Fruit fly (Drosophila melanogaster) whole organism, embryonic: ENCODE results near the gene CG14718.
A peak's percentile ranks its signal among the peaks of the same experiment; 100 is the strongest.

Source experiments
- CG10366 ChIP-seq: fragments of 200-800 bp; sonication (Bioruptor generic); IDR thresholded peaks from 2 replicates; pipeline ENCODE4 v1.3.6; 2022; ENCODE audit warnings: missing biosample characterization, missing genetic modification characterization
- CG10565 ChIP-seq: fragments of 200-800 bp; sonication (Bioruptor generic); optimal IDR thresholded peaks from 3 replicates; lab custom pipeline; 2016; ENCODE audit warnings: missing biosample characterization, mild to moderate bottlenecking, missing genetic modification characterization
- CG10959 ChIP-seq: fragments of 200-800 bp; sonication (Bioruptor generic); IDR thresholded peaks from 2 replicates; pipeline ENCODE4 v1.3.6; 2022; ENCODE audit warnings: missing biosample characterization, missing genetic modification characterization
- CG11093 ChIP-seq: fragments of 200-800 bp; sonication (Bioruptor generic); IDR thresholded peaks from 3 replicates; pipeline ENCODE4 v1.3.6; 2022; ENCODE audit warnings: missing biosample characterization, missing genetic modification characterization
- CG11696 ChIP-seq: fragments of 200-800 bp; sonication (Bioruptor generic); IDR thresholded peaks from 2 replicates; pipeline ENCODE4 v1.3.6; 2022; ENCODE audit warnings: missing biosample characterization, missing genetic modification characterization
- CG12071 ChIP-seq: fragments of 200-800 bp; sonication (Bioruptor generic); optimal IDR thresholded peaks from 3 replicates; lab custom pipeline; 2018; ENCODE audit warnings: missing biosample characterization, mild to moderate bottlenecking, missing genetic modification characterization
- CG1233 ChIP-seq: fragments of 200-800 bp; sonication (Bioruptor generic); optimal IDR thresholded peaks from 4 replicates; lab custom pipeline; 2018; ENCODE audit warnings: missing biosample characterization, mild to moderate bottlenecking, missing genetic modification characterization
- CG15696 ChIP-seq: fragments of 200-800 bp; sonication (Bioruptor generic); optimal IDR thresholded peaks from 2 replicates; lab custom pipeline; 2019; ENCODE audit warnings: missing biosample characterization, mild to moderate bottlenecking, missing genetic modification characterization, moderate library complexity
- CG16779 ChIP-seq: fragments of 200-800 bp; sonication (Bioruptor generic); IDR thresholded peaks from 2 replicates; pipeline ENCODE4 v1.3.6; 2022; ENCODE audit warnings: missing biosample characterization, missing genetic modification characterization
- CG2116 ChIP-seq: fragments of 200-800 bp; sonication (Bioruptor generic); optimal IDR thresholded peaks from 3 replicates; lab custom pipeline; 2018; ENCODE audit warnings: missing biosample characterization, mild to moderate bottlenecking, missing genetic modification characterization
- CG2120 ChIP-seq: fragments of 200-800 bp; sonication (Bioruptor generic); optimal IDR thresholded peaks from 3 replicates; lab custom pipeline; 2016; ENCODE audit warnings: missing biosample characterization, missing genetic modification characterization
- CG30020 ChIP-seq: fragments of 200-800 bp; optimal IDR thresholded peaks from 2 replicates; lab custom pipeline; 2019; ENCODE audit warnings: missing biosample characterization, mild to moderate bottlenecking, missing genetic modification characterization, moderate library complexity
- CG31388 ChIP-seq: fragments of 200-800 bp; sonication (Bioruptor generic); optimal IDR thresholded peaks from 2 replicates; lab custom pipeline; 2016; ENCODE audit warnings: missing biosample characterization, missing genetic modification characterization
- CG3163 ChIP-seq: fragments of 200-800 bp; sonication (Bioruptor generic); optimal IDR thresholded peaks from 3 replicates; lab custom pipeline; 2016; ENCODE audit warnings: missing biosample characterization, missing genetic modification characterization
- CG34376 ChIP-seq: fragments of 200-800 bp; sonication (Bioruptor generic); optimal IDR thresholded peaks from 2 replicates; lab custom pipeline; 2018; ENCODE audit warnings: missing biosample characterization, mild to moderate bottlenecking, missing genetic modification characterization
- CG43689 ChIP-seq: fragments of 200-800 bp; sonication (Bioruptor generic); IDR thresholded peaks from 2 replicates; pipeline ENCODE4 v1.3.6; 2022; ENCODE audit warnings: missing biosample characterization, missing genetic modification characterization
- CG4854 ChIP-seq: fragments of 200-800 bp; sonication (Bioruptor generic); optimal IDR thresholded peaks from 2 replicates; lab custom pipeline; 2016; ENCODE audit warnings: missing biosample characterization, missing genetic modification characterization, inconsistent platforms
- CG6765 ChIP-seq: fragments of 200-800 bp; sonication (Bioruptor generic); optimal IDR thresholded peaks from 3 replicates; lab custom pipeline; 2017; ENCODE audit warnings: missing biosample characterization, mild to moderate bottlenecking, missing genetic modification characterization
- CG7556 ChIP-seq: fragments of 200-800 bp; sonication (Bioruptor generic); optimal IDR thresholded peaks from 2 replicates; lab custom pipeline; 2017; ENCODE audit warnings: missing biosample characterization, mild to moderate bottlenecking, missing genetic modification characterization
- CG7987 ChIP-seq: fragments of 200-800 bp; sonication (Bioruptor generic); optimal IDR thresholded peaks from 2 replicates; lab custom pipeline; 2018; ENCODE audit warnings: missing biosample characterization, mild to moderate bottlenecking, missing genetic modification characterization, moderate library complexity
- CG8281 ChIP-seq: fragments of 200-800 bp; sonication (Bioruptor generic); optimal IDR thresholded peaks from 2 replicates; lab custom pipeline; 2018; ENCODE audit warnings: missing biosample characterization, mild to moderate bottlenecking, missing genetic modification characterization, moderate library complexity
- CG9215 ChIP-seq: fragments of 200-800 bp; sonication (Bioruptor generic); IDR thresholded peaks from 2 replicates; pipeline ENCODE4 v1.3.6; 2022; ENCODE audit warnings: missing biosample characterization, missing genetic modification characterization
- CG9437 ChIP-seq: fragments of 200-800 bp; sonication (Bioruptor generic); optimal IDR thresholded peaks from 2 replicates; lab custom pipeline; 2018; ENCODE audit warnings: missing biosample characterization, mild to moderate bottlenecking, missing genetic modification characterization
- CG9817 ChIP-seq: fragments of 200-800 bp; sonication (Bioruptor generic); optimal IDR thresholded peaks from 2 replicates; lab custom pipeline; 2018; ENCODE audit warnings: missing biosample characterization, mild to moderate bottlenecking, missing genetic modification characterization, moderate library complexity
- Hmr ChIP-seq: fragments of 200-800 bp; sonication (Bioruptor generic); optimal IDR thresholded peaks from 3 replicates; lab custom pipeline; 2017; ENCODE audit warnings: mild to moderate bottlenecking, missing biosample characterization, missing genetic modification reagents, missing genetic modification characterization
- Hsf ChIP-seq: fragments of 200-800 bp; sonication (Bioruptor generic); optimal IDR thresholded peaks from 3 replicates; lab custom pipeline; 2016; ENCODE audit warnings: missing biosample characterization, missing genetic modification characterization
- Lpt ChIP-seq: fragments of >200 bp; optimal IDR thresholded peaks from 2 replicates; lab custom pipeline; 2018; ENCODE audit warnings: missing biosample characterization, missing genetic modification characterization
- Meics ChIP-seq: fragments of 200-800 bp; sonication (Bioruptor generic); optimal IDR thresholded peaks from 2 replicates; lab custom pipeline; 2017; ENCODE audit warnings: missing biosample characterization, mild to moderate bottlenecking, missing genetic modification characterization
- Mes4 ChIP-seq: fragments of 200-800 bp; sonication (Bioruptor generic); optimal IDR thresholded peaks from 2 replicates; lab custom pipeline; 2016; ENCODE audit warnings: missing biosample characterization, missing genetic modification characterization
- Side ChIP-seq: fragments of 200-800 bp; sonication (Bioruptor generic); optimal IDR thresholded peaks from 2 replicates; lab custom pipeline; 2016; ENCODE audit warnings: missing biosample characterization, missing genetic modification characterization
- Usf ChIP-seq: fragments of 200-800 bp; sonication (Bioruptor generic); optimal IDR thresholded peaks from 2 replicates; lab custom pipeline; 2017; ENCODE audit warnings: missing genotype, missing biosample characterization, missing genetic modification characterization
- YL-1 ChIP-seq: fragments of 200-800 bp; sonication (Bioruptor generic); optimal IDR thresholded peaks from 3 replicates; lab custom pipeline; 2017; ENCODE audit warnings: missing biosample characterization, mild to moderate bottlenecking, missing genetic modification characterization
- abd-A ChIP-seq: fragments of 200-800 bp; sonication (Bioruptor generic); optimal IDR thresholded peaks from 3 replicates; lab custom pipeline; 2019; ENCODE audit warnings: missing biosample characterization, mild to moderate bottlenecking, missing genetic modification characterization, moderate library complexity
- bcd ChIP-seq: fragments of 200-800 bp; sonication (Bioruptor generic); optimal IDR thresholded peaks from 2 replicates; lab custom pipeline; 2017; ENCODE audit warnings: missing biosample characterization, mild to moderate bottlenecking, missing genetic modification characterization
- bsh ChIP-seq, 2 experiments: fragments of 200-800 bp; sonication (Bioruptor generic); optimal IDR thresholded peaks; 2 replicates each; lab custom pipeline; 2017 to 2018; ENCODE audit warnings: mild to moderate bottlenecking in 2 of 2, missing biosample characterization in 2 of 2, missing genetic modification characterization in 2 of 2, moderate library complexity in 1 of 2
- btn ChIP-seq: fragments of 200-800 bp; sonication (Bioruptor generic); optimal IDR thresholded peaks from 2 replicates; lab custom pipeline; 2016; ENCODE audit warnings: missing biosample characterization, missing genetic modification characterization
- chn ChIP-seq: fragments of 200-800 bp; sonication (Bioruptor generic); optimal IDR thresholded peaks from 2 replicates; lab custom pipeline; 2016; ENCODE audit warnings: missing biosample characterization, missing genetic modification characterization
- crol ChIP-seq: fragments of 200-800 bp; sonication (Bioruptor generic); IDR thresholded peaks from 2 replicates; pipeline ENCODE4 v1.3.6; 2022; ENCODE audit warnings: missing biosample characterization, missing genetic modification characterization
- da ChIP-seq: fragments of 200-800 bp; sonication (Bioruptor generic); optimal IDR thresholded peaks from 2 replicates; lab custom pipeline; 2016; ENCODE audit warnings: missing biosample characterization, missing genetic modification characterization
- dmrt11E ChIP-seq: fragments of 200-800 bp; sonication (Bioruptor generic); optimal IDR thresholded peaks from 3 replicates; lab custom pipeline; 2018; ENCODE audit warnings: missing biosample characterization, mild to moderate bottlenecking, missing genetic modification characterization, moderate library complexity
- dmrt99B ChIP-seq: fragments of 200-800 bp; sonication (Bioruptor generic); optimal IDR thresholded peaks from 2 replicates; lab custom pipeline; 2018; ENCODE audit warnings: missing biosample characterization, mild to moderate bottlenecking, missing genetic modification characterization, moderate library complexity
- ewg ChIP-seq: fragments of 200-800 bp; sonication (Bioruptor generic); optimal IDR thresholded peaks from 3 replicates; lab custom pipeline; 2017; ENCODE audit warnings: mild to moderate bottlenecking, missing biosample characterization, missing genetic modification reagents, missing genetic modification characterization
- fu2 ChIP-seq: fragments of 200-800 bp; sonication (Bioruptor generic); optimal IDR thresholded peaks from 2 replicates; lab custom pipeline; 2016; ENCODE audit warnings: missing biosample characterization, missing genetic modification characterization
- grau ChIP-seq: fragments of 200-800 bp; optimal IDR thresholded peaks from 3 replicates; lab custom pipeline; 2019; ENCODE audit warnings: missing biosample characterization, mild to moderate bottlenecking, missing genetic modification characterization, moderate library complexity
- grn ChIP-seq: fragments of 200-800 bp; sonication (Bioruptor generic); optimal IDR thresholded peaks from 3 replicates; lab custom pipeline; 2017; ENCODE audit warnings: missing biosample characterization, missing genetic modification characterization
- her ChIP-seq: fragments of 200-800 bp; sonication (Bioruptor generic); optimal IDR thresholded peaks from 2 replicates; lab custom pipeline; 2016; ENCODE audit warnings: missing biosample characterization, missing genetic modification characterization
- kay ChIP-seq: fragments of 200-800 bp; sonication (Bioruptor generic); optimal IDR thresholded peaks from 2 replicates; lab custom pipeline; 2016; ENCODE audit warnings: missing biosample characterization, missing genetic modification characterization
- mam ChIP-seq: fragments of 200-800 bp; sonication (Bioruptor generic); optimal IDR thresholded peaks from 3 replicates; lab custom pipeline; 2016; ENCODE audit warnings: missing biosample characterization, missing genetic modification characterization
- nerfin-1 ChIP-seq: fragments of 200-800 bp; sonication (Bioruptor generic); optimal IDR thresholded peaks from 3 replicates; lab custom pipeline; 2019; ENCODE audit warnings: missing biosample characterization, mild to moderate bottlenecking, missing genetic modification characterization, moderate library complexity
- sd ChIP-seq: fragments of 200-800 bp; sonication (Bioruptor generic); optimal IDR thresholded peaks from 3 replicates; lab custom pipeline; 2018; ENCODE audit warnings: missing biosample characterization, mild to moderate bottlenecking, missing genetic modification characterization, moderate library complexity
- sob ChIP-seq: fragments of 200-800 bp; sonication (Bioruptor generic); IDR thresholded peaks from 2 replicates; pipeline ENCODE4 v1.3.6; 2022; ENCODE audit warnings: missing biosample characterization, missing genetic modification characterization
- z ChIP-seq: fragments of 200-800 bp; sonication (Bioruptor generic); IDR thresholded peaks from 3 replicates; pipeline ENCODE4 v1.3.6; 2022; ENCODE audit warnings: missing biosample characterization, missing genetic modification characterization

Gene CG14718

dm6 chr3R:11663441-11663840 lies 37.0 kb upstream of the CG14718 start (continued):
- TF ChIP-seq CG11093 (GFP tag; lab: Robert Waterston, UW): 0 out of 3 replicates have a peak, but pooled peaks have one; percentile 12
- TF ChIP-seq CG10366: peak; percentile 8; the same call in 1 of the 2 replicates
- no peak for TF ChIP-seq mam (GFP tag; lab: Kevin White, UChicago)
- TF ChIP-seq crol (GFP tag; lab: Robert Waterston, UW): no peak
- TF ChIP-seq kay (GFP tag; lab: Kevin White, UChicago): no peak
- TF ChIP-seq CG43689 (GFP tag; lab: Robert Waterston, UW): no peak
- no peak for TF ChIP-seq Lpt (GFP tag; lab: Kevin White, UChicago)
- no peak for TF ChIP-seq CG10565 (GFP tag; lab: Kevin White, UChicago)
- TF ChIP-seq CG7556 (GFP tag; lab: Kevin White, UChicago): peak; percentile 57
- peak; percentile 3 for TF ChIP-seq CG8281
- no peak for TF ChIP-seq CG2116 (GFP tag; lab: Kevin White, UChicago)
- TF ChIP-seq CG10959: no peak
- peak; percentile 82 for TF ChIP-seq dmrt99B (tag; lab: Kevin White, UChicago)
- TF ChIP-seq CG6765 (GFP tag; lab: Kevin White, UChicago): no peak
- no peak for TF ChIP-seq CG30020 (tag; lab: Kevin White, UChicago)
- no peak for TF ChIP-seq CG15696 (tag; lab: Kevin White, UChicago)
- peak; percentile 31 for TF ChIP-seq CG1233 (GFP tag; lab: Kevin White, UChicago)
- TF ChIP-seq CG31388 (GFP tag; lab: Kevin White, UChicago): no peak
- TF ChIP-seq CG2120 (GFP tag; lab: Kevin White, UChicago): no peak
- TF ChIP-seq CG9215 (GFP tag; lab: Robert Waterston, UW): no peak
- peak in 1 of 2 experiments; percentile 31 for TF ChIP-seq bsh (GFP tag; optimal IDR thresholded peaks at IDR 0.05; lab: Kevin White, UChicago)
- TF ChIP-seq grau (tag; lab: Kevin White, UChicago): peak; percentile 62
- TF ChIP-seq Usf (GFP tag; lab: Kevin White, UChicago): no peak
- peak; percentile 36 for TF ChIP-seq Hmr (GFP tag; lab: Kevin White, UChicago)
- TF ChIP-seq CG16779 (GFP tag; lab: Robert Waterston, UW): no peak
- no peak for TF ChIP-seq chn (GFP tag; lab: Kevin White, UChicago)
- TF ChIP-seq CG3163 (GFP tag; lab: Kevin White, UChicago): no peak
- no peak for TF ChIP-seq Mes4 (GFP tag; lab: Kevin White, UChicago)
- no peak for TF ChIP-seq Side
- TF ChIP-seq bcd: peak; percentile 7
- TF ChIP-seq sob (GFP tag; lab: Robert Waterston, UW): no peak
- TF ChIP-seq CG4854 (GFP tag; lab: Kevin White, UChicago): no peak
- TF ChIP-seq CG9817 (tag; lab: Kevin White, UChicago): no peak
- no peak for TF ChIP-seq CG7987 (GFP tag; lab: Kevin White, UChicago)
- TF ChIP-seq z (GFP tag; lab: Robert Waterston, UW): no peak
- TF ChIP-seq CG34376 (GFP tag; lab: Kevin White, UChicago): no peak
- TF ChIP-seq da (GFP tag; lab: Kevin White, UChicago): no peak
- TF ChIP-seq abd-A (tag; lab: Kevin White, UChicago): peak; percentile 1
- TF ChIP-seq CG11696 (GFP tag; lab: Robert Waterston, UW): no peak
- peak; percentile 34 for TF ChIP-seq nerfin-1 (tag; lab: Kevin White, UChicago)
- no peak for TF ChIP-seq YL-1
- TF ChIP-seq fu2 (GFP tag; lab: Kevin White, UChicago): no peak
- peak; percentile 64 for TF ChIP-seq CG9437 (GFP tag; lab: Kevin White, UChicago)
- TF ChIP-seq sd (tag; lab: Kevin White, UChicago): peak; percentile 66
- peak; percentile 12 for TF ChIP-seq CG12071
- no peak for TF ChIP-seq grn
- peak; percentile 48 for TF ChIP-seq Meics (GFP tag; lab: Kevin White, UChicago)
- no peak for TF ChIP-seq btn (GFP tag; lab: Kevin White, UChicago)
- peak; percentile 6 for TF ChIP-seq ewg (GFP tag; lab: Kevin White, UChicago)
- no peak for TF ChIP-seq her (GFP tag; lab: Kevin White, UChicago)
- TF ChIP-seq dmrt11E: no peak
- TF ChIP-seq Hsf (GFP tag; lab: Kevin White, UChicago): peak; percentile 20
